Worm (Caenorhabditis elegans) whole organism, young adult: ENCODE data around the gene enri-2.

Experiments
- B0035.1 ChIP-seq: sonication (generic microtip); optimal IDR thresholded peaks from 2 replicates; lab custom pipeline; 2016; ENCODE audit warnings: missing genetic modification characterization, mild to moderate bottlenecking, missing compliant biosample characterization, missing genotype, missing genetic modification reagents
- D2030.7 ChIP-seq: fragments of 200-800 bp; sonication (Bioruptor generic); IDR thresholded peaks from 2 replicates; pipeline ENCODE4 v1.3.6; 2022; ENCODE audit warnings: missing genetic modification reagents, missing genetic modification characterization, missing compliant biosample characterization
- F57C9.4 ChIP-seq: sonication (generic microtip); optimal IDR thresholded peaks from 2 replicates; lab custom pipeline; 2017; ENCODE audit warnings: mild to moderate bottlenecking, missing genetic modification characterization, missing compliant biosample characterization
- K11D2.4 ChIP-seq: fragments of 200-800 bp; sonication (Bioruptor generic); IDR thresholded peaks from 2 replicates; pipeline ENCODE4 v1.3.6; 2022; ENCODE audit warnings: missing genetic modification reagents, missing genetic modification characterization, missing compliant biosample characterization
- Y53G8AR.9 ChIP-seq: fragments of 200-800 bp; sonication (Bioruptor generic); conservative IDR thresholded peaks from 2 replicates; pipeline ENCODE4 v1.3.6; 2022; ENCODE audit warnings: missing genetic modification reagents, missing genetic modification characterization, missing compliant biosample characterization
- Y67H2A.10 ChIP-seq: fragments of 200-800 bp; sonication (Bioruptor generic); conservative IDR thresholded peaks from 2 replicates; pipeline ENCODE4 v1.3.6; 2022; ENCODE audit warnings: missing genetic modification reagents, missing genetic modification characterization, missing compliant biosample characterization
- Y95B8A.8 ChIP-seq: fragments of 200-800 bp; sonication (Bioruptor generic); IDR thresholded peaks from 2 replicates; pipeline ENCODE4 v1.3.6; 2022; ENCODE audit warnings: missing genetic modification reagents, missing genetic modification characterization, missing compliant biosample characterization
- akir-1 ChIP-seq: fragments of 200-800 bp; sonication (Bioruptor generic); optimal IDR thresholded peaks from 2 replicates; lab custom pipeline; 2018; ENCODE audit warnings: mild to moderate bottlenecking, missing genetic modification characterization, moderate library complexity, missing compliant biosample characterization
- athp-1 ChIP-seq: sonication (generic microtip); optimal IDR thresholded peaks from 2 replicates; lab custom pipeline; 2017; ENCODE audit warnings: mild to moderate bottlenecking, missing genetic modification characterization, missing compliant biosample characterization
- attf-3 ChIP-seq: fragments of 200-800 bp; sonication (Bioruptor generic); conservative IDR thresholded peaks from 2 replicates; pipeline ENCODE4 v1.3.6; 2022; ENCODE audit warnings: missing genetic modification reagents, missing genetic modification characterization, missing compliant biosample characterization
- attf-5 ChIP-seq: fragments of 200-800 bp; sonication (Bioruptor generic); optimal IDR thresholded peaks from 2 replicates; lab custom pipeline; 2018; ENCODE audit warnings: mild to moderate bottlenecking, missing genetic modification characterization, missing compliant biosample characterization
- attf-6 ChIP-seq: fragments of 200-800 bp; sonication (Bioruptor generic); IDR thresholded peaks from 2 replicates; pipeline ENCODE4 v1.3.6; 2022; ENCODE audit warnings: missing genetic modification reagents, missing genetic modification characterization, missing compliant biosample characterization
- bed-2 ChIP-seq: fragments of 200-800 bp; sonication (Bioruptor generic); IDR thresholded peaks from 2 replicates; pipeline ENCODE4 v1.3.6; 2022; ENCODE audit warnings: missing genetic modification reagents, missing genetic modification characterization, missing compliant biosample characterization
- cebp-1 ChIP-seq, 2 experiments: fragments of 200-800 bp in 1 of 2; sonication (Bioruptor generic) in 1 of 2; sonication (generic microtip) in 1 of 2; IDR thresholded peaks in 1 of 2; optimal IDR thresholded peaks in 1 of 2; 2 replicates each; pipeline versions ENCODE4 v1.3.6 to Lab custom; 2017 to 2022; ENCODE audit warnings: missing compliant biosample characterization in 2 of 2, missing genetic modification characterization in 2 of 2, mild to moderate bottlenecking in 1 of 2, missing genetic modification reagents in 1 of 2, moderate library complexity in 1 of 2
- cebp-2 ChIP-seq: fragments of 200-800 bp; sonication (Bioruptor generic); IDR thresholded peaks from 2 replicates; pipeline ENCODE4 v1.3.6; 2022; ENCODE audit warnings: missing genetic modification characterization, missing compliant biosample characterization
- ceh-100 ChIP-seq: fragments of 200-800 bp; sonication (Bioruptor generic); IDR thresholded peaks from 2 replicates; pipeline ENCODE4 v1.3.6; 2022; ENCODE audit warnings: missing genetic modification reagents, missing genetic modification characterization, missing compliant biosample characterization
- ceh-27 ChIP-seq: fragments of 200-800 bp; sonication (Bioruptor generic); optimal IDR thresholded peaks from 2 replicates; lab custom pipeline; 2018; ENCODE audit warnings: mild to moderate bottlenecking, missing genetic modification characterization, moderate library complexity, missing compliant biosample characterization
- ceh-91 ChIP-seq: fragments of 200-800 bp; sonication (Bioruptor generic); IDR thresholded peaks from 2 replicates; pipeline ENCODE4 v1.3.6; 2022; ENCODE audit warnings: missing genetic modification reagents, missing genetic modification characterization, missing compliant biosample characterization
- chd-7 ChIP-seq: sonication (generic microtip); optimal IDR thresholded peaks from 2 replicates; lab custom pipeline; 2016; ENCODE audit warnings: mild to moderate bottlenecking, missing genetic modification characterization, moderate library complexity, missing compliant biosample characterization
- die-1 ChIP-seq: sonication (generic microtip); optimal IDR thresholded peaks from 2 replicates; lab custom pipeline; 2016; ENCODE audit warnings: missing genotype, mild to moderate bottlenecking, missing genetic modification characterization, missing compliant biosample characterization
- dpl-1 ChIP-seq: fragments of 150-350 bp; optimal IDR thresholded peaks from 2 replicates; lab custom pipeline; 2014; ENCODE audit warnings: missing biosample characterization, missing genetic modification reagents, missing genetic modification characterization
- efl-1 ChIP-seq: fragments of 150-350 bp; optimal IDR thresholded peaks from 2 replicates; lab custom pipeline; 2014; ENCODE audit warnings: missing biosample characterization, missing genetic modification reagents, missing genetic modification characterization
- egrh-3 ChIP-seq: fragments of 200-800 bp; sonication (Bioruptor generic); IDR thresholded peaks from 2 replicates; pipeline ENCODE4 v1.3.6; 2022; ENCODE audit warnings: missing genetic modification reagents, missing genetic modification characterization, missing compliant biosample characterization
- hlh-26 ChIP-seq: fragments of 200-800 bp; sonication (Bioruptor generic); conservative IDR thresholded peaks from 2 replicates; pipeline ENCODE4 v1.3.6; 2022; ENCODE audit warnings: missing genetic modification reagents, missing genetic modification characterization, missing compliant biosample characterization
- hrde-1 ChIP-seq: sonication (generic microtip); optimal IDR thresholded peaks from 2 replicates; lab custom pipeline; 2016; ENCODE audit warnings: missing genetic modification characterization, mild to moderate bottlenecking, missing compliant biosample characterization, moderate library complexity, missing genotype, missing genetic modification reagents, borderline replicate concordance
- lin-40 ChIP-seq: sonication (generic microtip); optimal IDR thresholded peaks from 2 replicates; lab custom pipeline; 2016; ENCODE audit warnings: missing genetic modification characterization, mild to moderate bottlenecking, missing compliant biosample characterization, missing genotype, missing genetic modification reagents
- nfyb-1 ChIP-seq: fragments of 200-800 bp; sonication (Bioruptor generic); IDR thresholded peaks from 2 replicates; pipeline ENCODE4 v1.3.6; 2022; ENCODE audit warnings: missing genetic modification reagents, missing genetic modification characterization, missing compliant biosample characterization
- nhr-120 ChIP-seq: fragments of 200-800 bp; sonication (Bioruptor generic); IDR thresholded peaks from 2 replicates; pipeline ENCODE4 v1.3.6; 2022; ENCODE audit warnings: missing genetic modification characterization, missing compliant biosample characterization
- nhr-80 ChIP-seq: sonication (generic microtip); optimal IDR thresholded peaks from 2 replicates; lab custom pipeline; 2016; ENCODE audit warnings: missing genetic modification characterization, missing compliant biosample characterization
- nhr-90 ChIP-seq: sonication (generic microtip); optimal IDR thresholded peaks from 2 replicates; lab custom pipeline; 2016; ENCODE audit warnings: missing genotype, mild to moderate bottlenecking, missing genetic modification characterization, missing compliant biosample characterization
- pbrm-1 ChIP-seq: fragments of 200-800 bp; sonication (Bioruptor generic); IDR thresholded peaks from 2 replicates; pipeline ENCODE4 v1.3.6; 2022; ENCODE audit warnings: missing genetic modification reagents, missing genetic modification characterization, missing compliant biosample characterization
- rcor-1 ChIP-seq: fragments of 200-800 bp; sonication (Bioruptor generic); IDR thresholded peaks from 2 replicates; pipeline ENCODE4 v1.3.6; 2022; ENCODE audit warnings: missing genetic modification reagents, missing genetic modification characterization, missing compliant biosample characterization
- rec-8 ChIP-seq, 2 experiments: sonication (generic microtip); optimal IDR thresholded peaks; 2 replicates each; lab custom pipeline; 2016; ENCODE audit warnings: mild to moderate bottlenecking in 2 of 2, missing genetic modification characterization in 2 of 2, missing genetic modification reagents in 2 of 2, missing genotype in 2 of 2, missing biosample characterization in 1 of 2, missing compliant biosample characterization in 1 of 2, moderate library complexity in 1 of 2
- rpc-1 ChIP-seq, 2 experiments: fragments of 150-350 bp in 1 of 2; sonication (generic microtip) in 1 of 2; optimal IDR thresholded peaks; 2 replicates each; lab custom pipeline; 2014 to 2018; ENCODE audit warnings: missing biosample characterization in 1 of 2, missing genetic modification characterization in 1 of 2, missing genetic modification reagents in 1 of 2, missing genotype in 1 of 2
- somi-1 ChIP-seq: fragments of 200-800 bp; sonication (Bioruptor generic); optimal IDR thresholded peaks from 2 replicates; lab custom pipeline; 2018; ENCODE audit warnings: mild to moderate bottlenecking, missing genetic modification characterization, missing compliant biosample characterization
- sptf-2 ChIP-seq: fragments of 200-800 bp; sonication (Bioruptor generic); optimal IDR thresholded peaks from 2 replicates; lab custom pipeline; 2018; ENCODE audit warnings: mild to moderate bottlenecking, missing genetic modification characterization, missing compliant biosample characterization
- zfh-2 ChIP-seq: fragments of 200-800 bp; sonication (Bioruptor generic); conservative IDR thresholded peaks from 2 replicates; pipeline ENCODE4 v1.3.6; 2022; ENCODE audit warnings: missing genetic modification reagents, missing genetic modification characterization, missing compliant biosample characterization
- ztf-25 ChIP-seq: fragments of 200-800 bp; sonication (Bioruptor generic); IDR thresholded peaks from 2 replicates; pipeline ENCODE4 v1.3.6; 2022; ENCODE audit warnings: missing genetic modification reagents, missing genetic modification characterization, missing compliant biosample characterization
- ztf-26 ChIP-seq: sonication (generic microtip); optimal IDR thresholded peaks from 2 replicates; lab custom pipeline; 2017; ENCODE audit warnings: missing genetic modification characterization, missing compliant biosample characterization

enri-2 gene

ce11 chrX:14507992-14508391 is 37.7 kb upstream of the enri-2 start:
- TF ChIP-seq lin-40 (peak; percentile 44), ceh-27 (GFP tag; lab: Kevin White, UChicago) (peak; percentile 29), somi-1 (GFP tag; lab: Kevin White, UChicago) (peak; percentile 41), ztf-26 (tag; lab: Kevin White, UChicago) (peak; percentile 60), K11D2.4 (GFP tag; lab: Robert Waterston, UW) (0 out of 2 replicates have a peak, but pooled peaks have one; percentile 27), attf-5 (no peak), Y67H2A.10 (GFP tag; lab: Robert Waterston, UW) (no peak)

ce11 chrX:14508823-14509259 is 36.8 kb upstream of the enri-2 start:
- TF ChIP-seq hrde-1 (tag; lab: Kevin White, UChicago), result no peak
- no peak for TF ChIP-seq attf-3 (GFP tag; lab: Robert Waterston, UW)
- no peak for TF ChIP-seq Y95B8A.8 (GFP tag; lab: Robert Waterston, UW)
- no peak for TF ChIP-seq B0035.1 (tag; lab: Kevin White, UChicago)
- no peak for TF ChIP-seq cebp-1 (GFP tag; IDR thresholded peaks at IDR 0.05; lab: Robert Waterston, UW)
- TF ChIP-seq cebp-1 (tag; optimal IDR thresholded peaks at IDR 0.05; lab: Kevin White, UChicago), result peak; percentile 45
- peak; percentile 39 for TF ChIP-seq somi-1 (GFP tag; lab: Kevin White, UChicago)
- no peak for TF ChIP-seq chd-7
- TF ChIP-seq nhr-80 (tag; lab: Kevin White, UChicago), result peak; percentile 15
- TF ChIP-seq attf-6 (GFP tag; lab: Robert Waterston, UW), result no peak
- no peak for TF ChIP-seq hlh-26
- TF ChIP-seq zfh-2 (GFP tag; lab: Robert Waterston, UW), result 0 out of 2 replicates have a peak, but pooled peaks have one; percentile 18
- no peak for TF ChIP-seq ceh-100 (GFP tag; lab: Robert Waterston, UW)
- peak; percentile 20 for TF ChIP-seq lin-40

ce11 chrX:14510358-14510757 is 35.3 kb upstream of the enri-2 start:
- no peak for TF ChIP-seq nhr-90 (tag; lab: Kevin White, UChicago)

- TF ChIP-seq ztf-25 (GFP tag; lab: Robert Waterston, UW), result no peak
- TF ChIP-seq sptf-2 (GFP tag; lab: Kevin White, UChicago), result no peak
- no peak for TF ChIP-seq ceh-91 (GFP tag; lab: Robert Waterston, UW)
- no peak for TF ChIP-seq cebp-2 (GFP tag; lab: Robert Waterston, UW)
- no peak for TF ChIP-seq nhr-120 (GFP tag; lab: Robert Waterston, UW)
- no peak for TF ChIP-seq bed-2 (GFP tag; lab: Robert Waterston, UW)
- TF ChIP-seq athp-1 (tag; lab: Kevin White, UChicago), result no peak
- no peak for TF ChIP-seq ceh-27 (GFP tag; lab: Kevin White, UChicago)
- TF ChIP-seq rcor-1, result no peak
- TF ChIP-seq ceh-100 (GFP tag; lab: Robert Waterston, UW), result no peak
- no peak for TF ChIP-seq F57C9.4
- no peak for TF ChIP-seq rpc-1 (optimal IDR thresholded peaks at IDR 0.05; lab: Kevin White, UChicago)
- no peak for TF ChIP-seq rpc-1 (tag; optimal IDR thresholded peaks at IDR 0.05; lab: Kevin White, UChicago)
- TF ChIP-seq D2030.7, result no peak
- no peak for TF ChIP-seq efl-1 (GFP tag; lab: Kevin White, UChicago)
Measured at ce11 chrX:14512817-14513216, 32.8 kb upstream of the enri-2 start, which contains the start of gene fbxa-141. Gene fbxa-141 (minus strand): TSS chrX:14512917.

ce11 chrX:14513462-14513861 is 32.2 kb upstream of the enri-2 start:
- TF ChIP-seq egrh-3 (GFP tag; lab: Robert Waterston, UW), result no peak
- no peak for TF ChIP-seq Y53G8AR.9 (GFP tag; lab: Robert Waterston, UW)
- TF ChIP-seq die-1, result no peak
- TF ChIP-seq nfyb-1 (GFP tag; lab: Robert Waterston, UW), result no peak
- no peak for TF ChIP-seq dpl-1 (GFP tag; lab: Kevin White, UChicago)
- no peak for TF ChIP-seq chd-7
- no peak for TF ChIP-seq rec-8 (tag; optimal IDR thresholded peaks at IDR 0.05; lab: Kevin White, UChicago)
- no peak for TF ChIP-seq akir-1
- TF ChIP-seq pbrm-1 (GFP tag; lab: Robert Waterston, UW), result no peak
